Worm (Caenorhabditis elegans): ENCODE measurements around the gene tbx-9.

Gene tbx-9

ce11 chrIII:10347049-10347448 lies 5.4 kb upstream of the tbx-9 start, which contains the start of gene tbx-8:
Gene tbx-8, plus strand, starts transcription at chrIII:10347349.
- TF ChIP-seq zag-1 (tag; optimal IDR thresholded peaks at IDR 0.05) (no peak), elt-3 (tag; optimal IDR thresholded peaks at IDR 0.05) (no peak), nhr-237 (tag; optimal IDR thresholded peaks at IDR 0.05) (no peak), ztf-11 (tag; optimal IDR thresholded peaks at IDR 0.05) (no peak), mef-2 (tag; optimal IDR thresholded peaks at IDR 0.05) (no peak), rnt-1 (tag; optimal IDR thresholded peaks at IDR 0.05) (no peak), efl-1 (optimal IDR thresholded peaks at IDR 0.05) (no peak), efl-1 (GFP tag; optimal IDR thresholded peaks at IDR 0.05 in 1 of 2) (no peak), nhr-90 (tag; optimal IDR thresholded peaks at IDR 0.05; ENCODE audit: poor library complexity) (no peak), grh-1 (GFP tag; IDR thresholded peaks at IDR 0.05) (no peak), aly-2 (tag; optimal IDR thresholded peaks at IDR 0.05) (no peak), fkh-8 (tag; optimal IDR thresholded peaks at IDR 0.05) (no peak), C34B4.2 (tag; optimal IDR thresholded peaks at IDR 0.05) (no peak)

- peak; percentile 36 for TF ChIP-seq nhr-85 (tag)
- TF ChIP-seq efl-1 (optimal IDR thresholded peaks at IDR 0.05), result no peak
- TF ChIP-seq efl-1 (GFP tag; optimal IDR thresholded peaks at IDR 0.05 in 1 of 2), result peak in 1 of 2 experiments; percentile 20
- no peak for TF ChIP-seq pqm-1 (tag; optimal IDR thresholded peaks at IDR 0.05)
Observed at ce11 chrIII:10344762-10345161, 3.1 kb upstream of the tbx-9 start.

- TF ChIP-seq efl-1 (optimal IDR thresholded peaks at IDR 0.05) (no peak), efl-1 (GFP tag; optimal IDR thresholded peaks at IDR 0.05 in 1 of 2) (peak in 1 of 2 experiments; percentile 56), unc-30 (tag; optimal IDR thresholded peaks at IDR 0.05) (no peak)
Observed at ce11 chrIII:10339949-10340348, 1.7 kb downstream of the tbx-9 start.

ce11 chrIII:10338992-10339852 lies 2.4 kb downstream of the tbx-9 start:
- TF ChIP-seq unc-130 (tag; optimal IDR thresholded peaks at IDR 0.05), result no peak
- no peak for TF ChIP-seq F16B12.6 (tag; optimal IDR thresholded peaks at IDR 0.05)
- no peak for TF ChIP-seq ceh-90 (tag; optimal IDR thresholded peaks at IDR 0.05)
- TF ChIP-seq dpl-1 (GFP tag; optimal IDR thresholded peaks at IDR 0.05), result no peak
- no peak for TF ChIP-seq lir-3 (tag; optimal IDR thresholded peaks at IDR 0.05; ENCODE audit: poor library complexity)
- TF ChIP-seq nhr-71 (tag; optimal IDR thresholded peaks at IDR 0.05), result peak; percentile 37
- TF ChIP-seq nhr-85 (tag), result peak; percentile 88
- no peak for TF ChIP-seq C16A3.4 (tag; optimal IDR thresholded peaks at IDR 0.05)
- no peak for TF ChIP-seq vab-15 (tag; optimal IDR thresholded peaks at IDR 0.05)
- TF ChIP-seq sox-4 (tag; optimal IDR thresholded peaks at IDR 0.05), result no peak
- TF ChIP-seq zip-4 (GFP tag; optimal IDR thresholded peaks at IDR 0.05), result no peak
- no peak for TF ChIP-seq pqm-1 (tag; optimal IDR thresholded peaks at IDR 0.05)
- TF ChIP-seq lsy-2 (tag; optimal IDR thresholded peaks at IDR 0.05), result no peak
- TF ChIP-seq nhr-90 (tag; optimal IDR thresholded peaks at IDR 0.05; ENCODE audit: poor library complexity), result peak; percentile 37
- peak in 1 of 6 experiments; percentile 67 for TF ChIP-seq elt-3 (tag; optimal IDR thresholded peaks at IDR 0.05)
- TF ChIP-seq C34B4.2 (tag; optimal IDR thresholded peaks at IDR 0.05), result no peak
- TF ChIP-seq pax-3 (tag; optimal IDR thresholded peaks at IDR 0.05), result no peak
- TF ChIP-seq unc-30 (tag; optimal IDR thresholded peaks at IDR 0.05), result no peak
- no peak for TF ChIP-seq nhr-237 (tag; optimal IDR thresholded peaks at IDR 0.05)
- peak; percentile 40 for TF ChIP-seq nhr-20 (tag; optimal IDR thresholded peaks at IDR 0.05)
- TF ChIP-seq lin-14 (GFP tag; optimal IDR thresholded peaks at IDR 0.05), result peak; percentile 53
- TF ChIP-seq grh-1 (GFP tag; IDR thresholded peaks at IDR 0.05), result peak; percentile 12; the same call in 1 of the 2 replicates
- peak; percentile 25 for TF ChIP-seq blmp-1 (tag; optimal IDR thresholded peaks at IDR 0.05)
- TF ChIP-seq alr-1 (tag; optimal IDR thresholded peaks at IDR 0.05; ENCODE audit: borderline replicate concordance), result no peak
- TF ChIP-seq elt-2 (tag; optimal IDR thresholded peaks at IDR 0.05), result no peak
- TF ChIP-seq hpl-2 (GFP tag; optimal IDR thresholded peaks at IDR 0.05), result no peak
- no peak for TF ChIP-seq irx-1 (tag; optimal IDR thresholded peaks at IDR 0.05)
- TF ChIP-seq ceh-82 (tag; optimal IDR thresholded peaks at IDR 0.05), result no peak
- no peak for TF ChIP-seq nhr-28 (tag; optimal IDR thresholded peaks at IDR 0.05)
- TF ChIP-seq mab-9 (GFP tag; IDR thresholded peaks at IDR 0.05), result no peak
- TF ChIP-seq isw-1 (GFP tag; IDR thresholded peaks at IDR 0.05), result no peak
- TF ChIP-seq lin-13 (GFP tag; optimal IDR thresholded peaks at IDR 0.05), result no peak
- TF ChIP-seq efl-1 (optimal IDR thresholded peaks at IDR 0.05), result no peak
- TF ChIP-seq efl-1 (GFP tag; optimal IDR thresholded peaks at IDR 0.05 in 1 of 2), result peak in 1 of 2 experiments; percentile 4
- no peak for TF ChIP-seq mdl-1 (tag; optimal IDR thresholded peaks at IDR 0.05)
- no peak for TF ChIP-seq hlh-17 (GFP tag; optimal IDR thresholded peaks at IDR 0.05; ENCODE audit: borderline replicate concordance)
